Worm (Caenorhabditis elegans) whole organism, late embryonic: ENCODE measurements around the gene srw-127.

Source experiments
- C38D4.7 ChIP-seq: fragments of 200-800 bp; sonication (Bioruptor generic); optimal IDR thresholded peaks from 2 replicates; lab custom pipeline; 2018; ENCODE audit warnings: mild to moderate bottlenecking, missing genetic modification characterization, moderate library complexity, missing compliant biosample characterization
- F13H6.1 ChIP-seq: sonication (generic microtip); optimal IDR thresholded peaks from 2 replicates; lab custom pipeline; 2016; ENCODE audit warnings: missing genetic modification characterization, missing compliant biosample characterization
- T23F11.4 ChIP-seq: fragments of 200-800 bp; sonication (Bioruptor generic); optimal IDR thresholded peaks from 2 replicates; lab custom pipeline; 2018; ENCODE audit warnings: mild to moderate bottlenecking, missing genetic modification characterization, missing compliant biosample characterization
- Y22D7AL.16 ChIP-seq: sonication (generic microtip); optimal IDR thresholded peaks from 2 replicates; lab custom pipeline; 2016; ENCODE audit warnings: missing genetic modification characterization, missing compliant biosample characterization
- ahr-1 ChIP-seq: sonication (generic microtip); optimal IDR thresholded peaks from 2 replicates; lab custom pipeline; 2016; ENCODE audit warnings: missing genetic modification characterization, missing compliant biosample characterization
- ama-1 ChIP-seq: fragments of 150-350 bp; optimal IDR thresholded peaks from 2 replicates; lab custom pipeline; 2014
- ceh-18 ChIP-seq: sonication (generic microtip); optimal IDR thresholded peaks from 2 replicates; lab custom pipeline; 2016; ENCODE audit warnings: missing genetic modification characterization, missing compliant biosample characterization
- ceh-19 ChIP-seq: fragments of 200-800 bp; sonication (Bioruptor generic); optimal IDR thresholded peaks from 2 replicates; lab custom pipeline; 2018; ENCODE audit warnings: mild to moderate bottlenecking, missing genetic modification characterization, missing compliant biosample characterization
- ceh-24 ChIP-seq: sonication (generic microtip); optimal IDR thresholded peaks from 2 replicates; lab custom pipeline; 2016; ENCODE audit warnings: mild to moderate bottlenecking, missing genetic modification characterization, missing compliant biosample characterization
- ceh-34 ChIP-seq: sonication (generic microtip); optimal IDR thresholded peaks from 2 replicates; lab custom pipeline; 2016; ENCODE audit warnings: mild to moderate bottlenecking, missing genetic modification characterization, missing compliant biosample characterization
- ceh-45 ChIP-seq: fragments of 200-800 bp; sonication (Bioruptor generic); IDR thresholded peaks from 2 replicates; pipeline ENCODE4 v1.3.6; 2022; ENCODE audit warnings: missing genetic modification reagents, missing genetic modification characterization, missing compliant biosample characterization
- ceh-48 ChIP-seq: sonication (generic microtip); optimal IDR thresholded peaks from 2 replicates; lab custom pipeline; 2016; ENCODE audit warnings: missing genetic modification characterization, inconsistent platforms, missing compliant biosample characterization
- ceh-6 ChIP-seq: fragments of 200-800 bp; sonication (Bioruptor generic); optimal IDR thresholded peaks from 2 replicates; lab custom pipeline; 2018; ENCODE audit warnings: mild to moderate bottlenecking, missing genetic modification characterization, missing compliant biosample characterization
- dmd-4 ChIP-seq: sonication (generic microtip); optimal IDR thresholded peaks from 2 replicates; lab custom pipeline; 2016; ENCODE audit warnings: borderline replicate concordance, missing genetic modification characterization, missing compliant biosample characterization
- elt-2 ChIP-seq: sonication (generic microtip); optimal IDR thresholded peaks from 2 replicates; lab custom pipeline; 2016; ENCODE audit warnings: missing genetic modification reagents, missing genetic modification characterization, missing compliant biosample characterization
- elt-4 ChIP-seq: sonication (generic microtip); optimal IDR thresholded peaks from 2 replicates; lab custom pipeline; 2016; ENCODE audit warnings: missing genetic modification characterization, missing compliant biosample characterization
- eyg-1 ChIP-seq: sonication (generic microtip); optimal IDR thresholded peaks from 2 replicates; lab custom pipeline; 2016; ENCODE audit warnings: missing genotype, missing genetic modification characterization, missing compliant biosample characterization
- fkh-6 ChIP-seq: sonication (generic microtip); optimal IDR thresholded peaks from 2 replicates; lab custom pipeline; 2016; ENCODE audit warnings: missing genetic modification characterization, missing compliant biosample characterization
- gmeb-2 ChIP-seq: sonication (generic microtip); optimal IDR thresholded peaks from 2 replicates; lab custom pipeline; 2016; ENCODE audit warnings: missing genetic modification characterization, inconsistent platforms, missing compliant biosample characterization
- hlh-15 ChIP-seq: sonication (generic microtip); optimal IDR thresholded peaks from 2 replicates; lab custom pipeline; 2016; ENCODE audit warnings: missing genetic modification characterization, missing compliant biosample characterization
- hlh-30 ChIP-seq: sonication (generic microtip); optimal IDR thresholded peaks from 2 replicates; lab custom pipeline; 2017; ENCODE audit warnings: antibody characterized with exemption, missing genetic modification characterization, missing compliant biosample characterization; ENCODE audit not compliant: insufficient read depth
- lin-11 ChIP-seq: fragments of 200-800 bp; sonication (Bioruptor generic); optimal IDR thresholded peaks from 2 replicates; lab custom pipeline; 2018; ENCODE audit warnings: mild to moderate bottlenecking, missing genetic modification characterization, missing compliant biosample characterization
- nfya-1 ChIP-seq: sonication (generic microtip); optimal IDR thresholded peaks from 2 replicates; lab custom pipeline; 2017; ENCODE audit warnings: missing genetic modification characterization, mild to moderate bottlenecking, missing compliant biosample characterization, antibody characterized with exemption, moderate library complexity
- nhr-11 ChIP-seq: fragments of 150-350 bp; optimal IDR thresholded peaks from 2 replicates; lab custom pipeline; 2014; ENCODE audit warnings: missing biosample characterization, missing genetic modification characterization
- nhr-232 ChIP-seq: sonication (generic microtip); optimal IDR thresholded peaks from 2 replicates; lab custom pipeline; 2016; ENCODE audit warnings: missing genetic modification characterization, missing compliant biosample characterization
- npax-4 ChIP-seq: sonication (generic microtip); optimal IDR thresholded peaks from 2 replicates; lab custom pipeline; 2016; ENCODE audit warnings: missing genetic modification characterization, missing compliant biosample characterization
- pat-9 ChIP-seq: fragments of 200-800 bp; sonication (Bioruptor generic); optimal IDR thresholded peaks from 2 replicates; lab custom pipeline; 2018; ENCODE audit warnings: mild to moderate bottlenecking, missing genetic modification characterization, moderate library complexity, missing compliant biosample characterization
- pha-2 ChIP-seq: sonication (generic microtip); optimal IDR thresholded peaks from 2 replicates; lab custom pipeline; 2017; ENCODE audit warnings: mild to moderate bottlenecking, missing genetic modification characterization, missing compliant biosample characterization
- pha-4 ChIP-seq: fragments of 150-350 bp; optimal IDR thresholded peaks from 2 replicates; lab custom pipeline; 2018; ENCODE audit warnings: missing biosample characterization, missing genetic modification reagents, missing genetic modification characterization
- pros-1 ChIP-seq: fragments of 150-350 bp; optimal IDR thresholded peaks from 2 replicates; lab custom pipeline; 2014; ENCODE audit warnings: missing biosample characterization, missing genetic modification reagents, missing genetic modification characterization
- sox-2 ChIP-seq: fragments of 200-800 bp; sonication (Bioruptor generic); IDR thresholded peaks from 2 replicates; pipeline ENCODE4 v1.3.6; 2022; ENCODE audit warnings: missing genetic modification reagents, missing genetic modification characterization, missing compliant biosample characterization
- tbx-7 ChIP-seq: sonication (generic microtip); optimal IDR thresholded peaks from 2 replicates; lab custom pipeline; 2016; ENCODE audit warnings: missing genotype, missing genetic modification characterization, missing compliant biosample characterization
- unc-3 ChIP-seq, 2 experiments: fragments of 200-800 bp in 1 of 2; sonication (Bioruptor generic) in 1 of 2; sonication (generic microtip) in 1 of 2; conservative IDR thresholded peaks in 1 of 2; optimal IDR thresholded peaks in 1 of 2; 2 replicates each; pipeline versions ENCODE4 v1.3.6 to Lab custom; 2016 to 2022; ENCODE audit warnings: missing compliant biosample characterization in 2 of 2, missing genetic modification characterization in 2 of 2, missing genetic modification reagents in 1 of 2
- unc-42 ChIP-seq: sonication (generic microtip); optimal IDR thresholded peaks from 2 replicates; lab custom pipeline; 2016; ENCODE audit warnings: missing genotype, missing genetic modification characterization, missing compliant biosample characterization
- unc-55 ChIP-seq: sonication (generic microtip); optimal IDR thresholded peaks from 2 replicates; lab custom pipeline; 2017; ENCODE audit warnings: missing biosample characterization, missing genetic modification reagents, missing genetic modification characterization
- unc-86 ChIP-seq: sonication (generic microtip); optimal IDR thresholded peaks from 2 replicates; lab custom pipeline; 2016; ENCODE audit warnings: missing genetic modification characterization, missing compliant biosample characterization
- ztf-16 ChIP-seq: sonication (generic microtip); optimal IDR thresholded peaks from 2 replicates; lab custom pipeline; 2017; ENCODE audit warnings: missing genetic modification characterization, missing compliant biosample characterization

srw-127 gene

ce11 chrV:7036475-7036874 lies 23.8 kb downstream of the srw-127 start, which contains the start of gene twk-11:
Gene twk-11 (minus strand): TSS chrV:7036575.
- TF ChIP-seq elt-4 (tag; lab: Kevin White, UChicago) (no peak), hlh-30 (tag; lab: Kevin White, UChicago) (no peak), lin-11 (tag; lab: Kevin White, UChicago) (no peak), sox-2 (GFP tag; lab: Robert Waterston, UW) (no peak), nhr-11 (tag; lab: Kevin White, UChicago) (no peak), ahr-1 (no peak), T23F11.4 (GFP tag; lab: Kevin White, UChicago) (no peak), ceh-34 (tag; lab: Kevin White, UChicago) (no peak), unc-3 (GFP tag; conservative IDR thresholded peaks at IDR 0.05; lab: Robert Waterston, UW) (no peak), unc-3 (tag; optimal IDR thresholded peaks at IDR 0.05; lab: Kevin White, UChicago) (no peak), nfya-1 (no peak), eyg-1 (no peak), dmd-4 (tag; lab: Kevin White, UChicago) (no peak), ceh-18 (no peak), unc-42 (tag; lab: Kevin White, UChicago) (no peak), pha-4 (no peak), Y22D7AL.16 (tag; lab: Kevin White, UChicago) (no peak), ceh-6 (no peak)

ce11 chrV:7046005-7046404 lies 33.3 kb downstream of the srw-127 start, which contains the start of gene F20A1.2:
Gene F20A1.2 (plus strand): TSS chrV:7046305.
- TF ChIP-seq ceh-48 (tag; lab: Kevin White, UChicago) (no peak), nhr-232 (tag; lab: Kevin White, UChicago) (no peak), pha-2 (tag; lab: Kevin White, UChicago) (no peak), ama-1 (lab: Kevin White, UChicago) (no peak), elt-2 (tag; lab: Kevin White, UChicago) (no peak), npax-4 (tag; lab: Kevin White, UChicago) (no peak), ceh-18 (no peak), pat-9 (tag; lab: Kevin White, UChicago) (no peak), C38D4.7 (GFP tag; lab: Kevin White, UChicago) (no peak)
- TF ChIP-seq, all 69 proteins: peak for 0

ce11 chrV:7047512-7047911 lies 34.8 kb downstream of the srw-127 start, which contains the start of gene F20A1.8:
Gene F20A1.8 (minus strand): TSS chrV:7047612.
- TF ChIP-seq ceh-45 (GFP tag; lab: Robert Waterston, UW) (no peak), T23F11.4 (GFP tag; lab: Kevin White, UChicago) (no peak), nhr-11 (tag; lab: Kevin White, UChicago) (no peak), nhr-232 (tag; lab: Kevin White, UChicago) (no peak), pha-4 (no peak)

- TF ChIP-seq ceh-19 (GFP tag; lab: Kevin White, UChicago) (no peak), gmeb-2 (no peak), ceh-24 (tag; lab: Kevin White, UChicago) (no peak), ztf-16 (no peak), nfya-1 (no peak), fkh-6 (tag; lab: Kevin White, UChicago) (no peak), unc-86 (no peak), pros-1 (tag; lab: Kevin White, UChicago) (no peak), unc-55 (GFP tag; lab: Kevin White, UChicago) (no peak), tbx-7 (tag; lab: Kevin White, UChicago) (no peak), hlh-15 (tag; lab: Kevin White, UChicago) (no peak), F13H6.1 (tag; lab: Kevin White, UChicago) (no peak)
Measured at ce11 chrV:7050153-7050552, 37.4 kb downstream of the srw-127 start.
